Fruit fly (Drosophila melanogaster) whole organism, embryonic: ENCODE measurements around the gene SP1173.
A peak's percentile ranks its signal among the peaks of the same experiment; 100 is the strongest.

Experiments
- Adf1 ChIP-seq: fragments of 200-800 bp; sonication (Bioruptor generic); IDR thresholded peaks from 2 replicates; pipeline ENCODE4 v1.3.6; 2022; ENCODE audit warnings: missing biosample characterization, missing genetic modification characterization
- CG10147 ChIP-seq: fragments of 200-800 bp; sonication (Bioruptor generic); optimal IDR thresholded peaks from 2 replicates; lab custom pipeline; 2019; ENCODE audit warnings: missing biosample characterization, mild to moderate bottlenecking, missing genetic modification characterization, moderate library complexity
- CG10543 ChIP-seq: fragments of 200-800 bp; sonication (Bioruptor generic); optimal IDR thresholded peaks from 3 replicates; lab custom pipeline; 2017; ENCODE audit warnings: missing biosample characterization, mild to moderate bottlenecking, missing genetic modification characterization, moderate library complexity
- CG11247 ChIP-seq: fragments of 200-800 bp; sonication (Bioruptor generic); IDR thresholded peaks from 2 replicates; pipeline ENCODE4 v1.3.6; 2022; ENCODE audit warnings: missing biosample characterization, missing genetic modification characterization
- CG12219 ChIP-seq: fragments of 200-800 bp; sonication (Bioruptor generic); optimal IDR thresholded peaks from 3 replicates; lab custom pipeline; 2018; ENCODE audit warnings: missing biosample characterization, mild to moderate bottlenecking, missing genetic modification characterization
- CG12659 ChIP-seq: fragments of 200-800 bp; sonication (Bioruptor generic); optimal IDR thresholded peaks from 3 replicates; lab custom pipeline; 2017; ENCODE audit warnings: mild to moderate bottlenecking, missing biosample characterization, missing genetic modification reagents, missing genetic modification characterization
- CG13296 ChIP-seq: fragments of 200-800 bp; sonication (Bioruptor generic); optimal IDR thresholded peaks from 3 replicates; lab custom pipeline; 2018; ENCODE audit warnings: missing biosample characterization, mild to moderate bottlenecking, missing genetic modification characterization
- CG15073 ChIP-seq: fragments of 200-800 bp; sonication (Bioruptor generic); optimal IDR thresholded peaks from 2 replicates; lab custom pipeline; 2016; ENCODE audit warnings: missing biosample characterization, missing genetic modification characterization
- CG15696 ChIP-seq: fragments of 200-800 bp; sonication (Bioruptor generic); optimal IDR thresholded peaks from 2 replicates; lab custom pipeline; 2019; ENCODE audit warnings: missing biosample characterization, mild to moderate bottlenecking, missing genetic modification characterization, moderate library complexity
- CG1602 ChIP-seq: fragments of 200-800 bp; sonication (Bioruptor generic); optimal IDR thresholded peaks from 3 replicates; lab custom pipeline; 2016; ENCODE audit warnings: missing biosample characterization, missing genetic modification characterization
- CG17186 ChIP-seq: fragments of 200-800 bp; sonication (Bioruptor generic); optimal IDR thresholded peaks from 3 replicates; lab custom pipeline; 2017; ENCODE audit warnings: missing biosample characterization, missing genetic modification reagents, missing genetic modification characterization
- CG17385 ChIP-seq: fragments of 200-800 bp; sonication (Bioruptor generic); optimal IDR thresholded peaks from 3 replicates; lab custom pipeline; 2018; ENCODE audit warnings: missing biosample characterization, mild to moderate bottlenecking, missing genetic modification characterization
- CG17802 ChIP-seq: fragments of 200-800 bp; sonication (Bioruptor generic); optimal IDR thresholded peaks from 2 replicates; lab custom pipeline; 2018; ENCODE audit warnings: missing biosample characterization, mild to moderate bottlenecking, missing genetic modification characterization, moderate library complexity
- CG17829 ChIP-seq: fragments of 200-800 bp; optimal IDR thresholded peaks from 2 replicates; lab custom pipeline; 2019; ENCODE audit warnings: missing biosample characterization, mild to moderate bottlenecking, missing genetic modification characterization, moderate library complexity
- CG18011 ChIP-seq: fragments of 200-800 bp; sonication (Bioruptor generic); optimal IDR thresholded peaks from 2 replicates; lab custom pipeline; 2017; ENCODE audit warnings: missing biosample characterization, missing genetic modification characterization, mild to moderate bottlenecking, moderate library complexity, missing genotype
- CG2120 ChIP-seq: fragments of 200-800 bp; sonication (Bioruptor generic); optimal IDR thresholded peaks from 3 replicates; lab custom pipeline; 2016; ENCODE audit warnings: missing biosample characterization, missing genetic modification characterization
- CG2889 ChIP-seq: fragments of 200-800 bp; sonication (Bioruptor generic); IDR thresholded peaks from 3 replicates; pipeline ENCODE4 v1.3.6; 2022; ENCODE audit warnings: missing biosample characterization, missing genetic modification characterization
- CG30403 ChIP-seq: fragments of 200-800 bp; sonication (Bioruptor generic); optimal IDR thresholded peaks from 3 replicates; lab custom pipeline; 2016; ENCODE audit warnings: missing biosample characterization, missing genetic modification characterization
- CG32532 ChIP-seq: fragments of 200-800 bp; sonication (Bioruptor generic); IDR thresholded peaks from 2 replicates; pipeline ENCODE4 v1.3.6; 2022; ENCODE audit warnings: missing biosample characterization, missing genetic modification characterization
- CG6272 ChIP-seq: fragments of 200-800 bp; sonication (Bioruptor generic); IDR thresholded peaks from 2 replicates; pipeline ENCODE4 v1.3.6; 2022; ENCODE audit warnings: missing biosample characterization, missing genetic modification characterization
- CG8089 ChIP-seq: fragments of 200-800 bp; sonication (Bioruptor generic); optimal IDR thresholded peaks from 3 replicates; lab custom pipeline; 2016; ENCODE audit warnings: missing biosample characterization, missing genetic modification characterization
- CG9932 ChIP-seq: fragments of 200-800 bp; sonication (Bioruptor generic); IDR thresholded peaks from 2 replicates; pipeline ENCODE4 v1.3.6; 2022; ENCODE audit warnings: missing biosample characterization, missing genetic modification characterization
- Camta ChIP-seq: fragments of 200-800 bp; sonication (Bioruptor generic); optimal IDR thresholded peaks from 2 replicates; lab custom pipeline; 2016; ENCODE audit warnings: missing biosample characterization, missing genetic modification characterization
- Ets97D ChIP-seq: fragments of 200-800 bp; sonication (Bioruptor generic); optimal IDR thresholded peaks from 3 replicates; lab custom pipeline; 2016; ENCODE audit warnings: missing biosample characterization, missing genetic modification characterization
- Jarid2 ChIP-seq: fragments of 200-800 bp; sonication (Bioruptor generic); optimal IDR thresholded peaks from 3 replicates; lab custom pipeline; 2017; ENCODE audit warnings: mild to moderate bottlenecking, missing biosample characterization, missing genetic modification reagents, missing genetic modification characterization
- Neu2 ChIP-seq: fragments of 200-800 bp; sonication (Bioruptor generic); optimal IDR thresholded peaks from 3 replicates; lab custom pipeline; 2016; ENCODE audit warnings: missing biosample characterization, missing genetic modification characterization, borderline replicate concordance
- Poxn ChIP-seq: fragments of 200-800 bp; sonication (Bioruptor generic); IDR thresholded peaks from 2 replicates; pipeline ENCODE4 v1.3.6; 2022; ENCODE audit warnings: missing biosample characterization, missing genetic modification characterization
- ato ChIP-seq: fragments of 200-800 bp; sonication (Bioruptor generic); IDR thresholded peaks from 2 replicates; pipeline ENCODE4 v1.3.6; 2022; ENCODE audit warnings: missing biosample characterization, missing genetic modification characterization; ENCODE audit not compliant: partially characterized antibody
- az2 ChIP-seq: fragments of 200-800 bp; sonication (Bioruptor generic); optimal IDR thresholded peaks from 3 replicates; lab custom pipeline; 2016; ENCODE audit warnings: missing biosample characterization, missing genetic modification characterization
- bsh ChIP-seq, 2 experiments: fragments of 200-800 bp; sonication (Bioruptor generic); optimal IDR thresholded peaks; 2 replicates each; lab custom pipeline; 2017 to 2018; ENCODE audit warnings: mild to moderate bottlenecking in 2 of 2, missing biosample characterization in 2 of 2, missing genetic modification characterization in 2 of 2, moderate library complexity in 1 of 2
- disco-r ChIP-seq: fragments of 200-800 bp; sonication (Bioruptor generic); optimal IDR thresholded peaks from 2 replicates; lab custom pipeline; 2016; ENCODE audit warnings: missing biosample characterization, missing genetic modification characterization
- dm ChIP-seq: fragments of 200-800 bp; sonication (Bioruptor generic); optimal IDR thresholded peaks from 3 replicates; lab custom pipeline; 2016; ENCODE audit warnings: missing biosample characterization, missing genetic modification characterization
- dmrt99B ChIP-seq: fragments of 200-800 bp; sonication (Bioruptor generic); optimal IDR thresholded peaks from 2 replicates; lab custom pipeline; 2018; ENCODE audit warnings: missing biosample characterization, mild to moderate bottlenecking, missing genetic modification characterization, moderate library complexity
- gem ChIP-seq: fragments of 200-800 bp; sonication (Bioruptor generic); optimal IDR thresholded peaks from 2 replicates; lab custom pipeline; 2019; ENCODE audit warnings: missing biosample characterization, mild to moderate bottlenecking, missing genetic modification characterization, moderate library complexity
- gsb-n ChIP-seq: fragments of 200-800 bp; sonication (Bioruptor generic); optimal IDR thresholded peaks from 3 replicates; lab custom pipeline; 2018; ENCODE audit warnings: missing biosample characterization, mild to moderate bottlenecking, missing genetic modification characterization
- insv ChIP-seq, 2 experiments: fragments of 200-800 bp; sonication (Bioruptor generic); optimal IDR thresholded peaks; 3 replicates each; lab custom pipeline; 2016 to 2018; ENCODE audit warnings: missing biosample characterization in 2 of 2, missing genetic modification characterization in 2 of 2
- nerfin-2 ChIP-seq: fragments of 200-800 bp; sonication (Bioruptor generic); IDR thresholded peaks from 2 replicates; pipeline ENCODE4 v1.3.6; 2022; ENCODE audit warnings: missing biosample characterization, missing genetic modification characterization; ENCODE audit not compliant: partially characterized antibody
- nom ChIP-seq: fragments of 200-800 bp; sonication (Bioruptor generic); optimal IDR thresholded peaks from 2 replicates; lab custom pipeline; 2017; ENCODE audit warnings: missing biosample characterization, missing genetic modification characterization, mild to moderate bottlenecking, moderate library complexity, missing genetic modification reagents
- onecut ChIP-seq: fragments of 200-800 bp; sonication (Bioruptor generic); IDR thresholded peaks from 2 replicates; pipeline ENCODE4 v1.3.6; 2022; ENCODE audit warnings: missing biosample characterization, missing genetic modification characterization
- prd ChIP-seq, 3 experiments: fragments of >200 bp in 2 of 3; fragments of 200-800 bp in 1 of 3; sonication (Bioruptor generic) in 1 of 3; optimal IDR thresholded peaks in 2 of 3; IDR thresholded peaks in 1 of 3; 2 replicates in 2 of 3; 3 replicates in 1 of 3; pipeline versions ENCODE4 v1.3.6 to Lab custom; 2017 to 2022; ENCODE audit warnings: missing biosample characterization in 1 of 3, missing genetic modification characterization in 1 of 3
- ranshi ChIP-seq: fragments of 200-800 bp; sonication (Bioruptor generic); IDR thresholded peaks from 2 replicates; pipeline ENCODE4 v1.3.6; 2022; ENCODE audit warnings: missing biosample characterization, missing genetic modification characterization
- repo ChIP-seq: fragments of 200-800 bp; sonication (Bioruptor generic); optimal IDR thresholded peaks from 2 replicates; lab custom pipeline; 2016; ENCODE audit warnings: missing biosample characterization, missing genetic modification characterization
- sc ChIP-seq, 3 experiments: fragments of >200 bp in 2 of 3; fragments of 200-800 bp in 1 of 3; sonication (Bioruptor generic) in 1 of 3; optimal IDR thresholded peaks; 2 replicates in 2 of 3; 3 replicates in 1 of 3; lab custom pipeline; 2017; ENCODE audit warnings: mild to moderate bottlenecking in 1 of 3, missing biosample characterization in 1 of 3, missing genetic modification characterization in 1 of 3, missing genetic modification reagents in 1 of 3
- sens ChIP-seq: fragments of 200-800 bp; sonication (Bioruptor generic); peaks from one replicate; lab custom pipeline; 2016; ENCODE audit warnings: missing biosample characterization, missing genetic modification characterization
- shn ChIP-seq: fragments of 200-800 bp; sonication (Bioruptor generic); optimal IDR thresholded peaks from 3 replicates; lab custom pipeline; 2016; ENCODE audit warnings: missing biosample characterization, missing genetic modification characterization
- tap ChIP-seq: fragments of 200-800 bp; optimal IDR thresholded peaks from 3 replicates; lab custom pipeline; 2019; ENCODE audit warnings: missing biosample characterization, mild to moderate bottlenecking, missing genetic modification characterization, moderate library complexity
- vnd ChIP-seq: fragments of 200-800 bp; sonication (Bioruptor generic); IDR thresholded peaks from 3 replicates; pipeline ENCODE4 v1.3.6; 2022; ENCODE audit warnings: missing biosample characterization, missing genetic modification characterization; ENCODE audit not compliant: partially characterized antibody
- zen ChIP-seq: fragments of 200-800 bp; sonication (Bioruptor generic); optimal IDR thresholded peaks from 3 replicates; lab custom pipeline; 2018; ENCODE audit warnings: missing biosample characterization, mild to moderate bottlenecking, missing genetic modification characterization, moderate library complexity

Gene SP1173

dm6 chr3L:6703368-6703807 lies at the start of gene SP1173 (continued):
- TF ChIP-seq vnd (peak; percentile 48; the same call in 1 of the 3 replicates), CG17186 (GFP tag; lab: Kevin White, UChicago) (peak; percentile 35), CG2120 (GFP tag; lab: Kevin White, UChicago) (no peak), prd (optimal IDR thresholded peaks at IDR 0.05; lab: Kevin White, UChicago) (no peak), prd (GFP tag; IDR thresholded peaks at IDR 0.05; lab: Robert Waterston, UW) (0 out of 3 replicates have a peak, but pooled peaks have one; percentile 37), Ets97D (peak; percentile 68), bsh (GFP tag; optimal IDR thresholded peaks at IDR 0.05; lab: Kevin White, UChicago) (peak in 1 of 2 experiments; percentile 23), insv (GFP tag; optimal IDR thresholded peaks at IDR 0.05; lab: Kevin White, UChicago) (peak in 1 of 2 experiments; percentile 48), Jarid2 (peak; percentile 97), CG2889 (GFP tag; lab: Robert Waterston, UW) (no peak), CG11247 (GFP tag; lab: Robert Waterston, UW) (0 out of 2 replicates have a peak, but pooled peaks have one; percentile 25), shn (GFP tag; lab: Kevin White, UChicago) (no peak), dmrt99B (tag; lab: Kevin White, UChicago) (peak; percentile 41), Camta (GFP tag; lab: Kevin White, UChicago) (peak; percentile 9), gsb-n (tag; lab: Kevin White, UChicago) (no peak), CG15696 (tag; lab: Kevin White, UChicago) (no peak), CG10543 (GFP tag; lab: Kevin White, UChicago) (peak; percentile 80), CG12219 (GFP tag; lab: Kevin White, UChicago) (peak; percentile 6), nom (GFP tag; lab: Kevin White, UChicago) (peak; percentile 30), onecut (GFP tag; lab: Robert Waterston, UW) (peak; percentile 55), CG17829 (peak; percentile 15), CG17385 (peak; percentile 40), CG18011 (GFP tag; lab: Kevin White, UChicago) (no peak), CG8089 (no peak), CG10147 (GFP tag; lab: Kevin White, UChicago) (peak; percentile 23), CG1602 (GFP tag; lab: Kevin White, UChicago) (no peak), az2 (GFP tag; lab: Kevin White, UChicago) (no peak), repo (GFP tag; lab: Kevin White, UChicago) (no peak), dm (peak; percentile 22), zen (no peak), sens (GFP tag; lab: Kevin White, UChicago) (peak; percentile 76), ato (GFP tag; lab: Robert Waterston, UW) (peak; percentile 76; the same call in 1 of the 2 replicates), CG30403 (GFP tag; lab: Kevin White, UChicago) (no peak), nerfin-2 (GFP tag; lab: Robert Waterston, UW) (no peak), Poxn (GFP tag; lab: Robert Waterston, UW) (no peak), disco-r (GFP tag; lab: Kevin White, UChicago) (no peak), ranshi (GFP tag; lab: Robert Waterston, UW) (peak; percentile 7; the same call in 1 of the 2 replicates), gem (tag; lab: Kevin White, UChicago) (peak; percentile 1), CG17802 (tag; lab: Kevin White, UChicago) (no peak), CG12659 (GFP tag; lab: Kevin White, UChicago) (peak; percentile 40), CG9932 (GFP tag; lab: Robert Waterston, UW) (peak; percentile 55; the same call in 1 of the 2 replicates), CG32532 (GFP tag; lab: Robert Waterston, UW) (peak; percentile 52; the same call in 1 of the 2 replicates), CG15073 (peak; percentile 100), Adf1 (GFP tag; lab: Robert Waterston, UW) (peak; percentile 55; the same call in 1 of the 2 replicates), CG6272 (GFP tag; lab: Robert Waterston, UW) (0 out of 2 replicates have a peak, but pooled peaks have one; percentile 22), sc (optimal IDR thresholded peaks at IDR 0.05; lab: Kevin White, UChicago) (no peak), sc (GFP tag; optimal IDR thresholded peaks at IDR 0.05; lab: Kevin White, UChicago) (no peak), CG13296 (peak; percentile 43), Neu2 (GFP tag; lab: Kevin White, UChicago) (no peak), tap (tag; lab: Kevin White, UChicago) (no peak)
